Worm (Caenorhabditis elegans): ENCODE results near the gene R07B7.10.

- TF ChIP-seq ceh-63 (GFP tag; optimal IDR thresholded peaks at IDR 0.05) (no peak), unc-98 (GFP tag; IDR thresholded peaks at IDR 0.05) (no peak), mdl-1 (tag; optimal IDR thresholded peaks at IDR 0.05) (no peak), nhr-12 (tag; optimal IDR thresholded peaks at IDR 0.05) (no peak), snu-23 (GFP tag; optimal IDR thresholded peaks at IDR 0.05) (no peak), fkh-4 (tag; optimal IDR thresholded peaks at IDR 0.05; ENCODE audit: borderline replicate concordance) (no peak), nhr-77 (tag; optimal IDR thresholded peaks at IDR 0.05) (no peak)
Measured at ce11 chrV:12115150-12115549, 32.1 kb downstream of the R07B7.10 start.
